Fruit fly (Drosophila melanogaster) Kc167 (cell line): ENCODE measurements around the gene noc.

Experiments
- Myc ChIP-seq: fragments of >200 bp; optimal IDR thresholded peaks from 2 replicates; lab custom pipeline; 2017; ENCODE audit warnings: missing external identifiers
- ttk ChIP-seq: sonication (Bioruptor generic); optimal IDR thresholded peaks from 2 replicates; lab custom pipeline; 2017; ENCODE audit warnings: missing external identifiers

dm6 chr2L:14464974-14465373, 25.7 kb upstream of the noc start:
- TF ChIP-seq ttk (lab: Kevin White, UChicago) (no peak), Myc (no peak)
